Worm (Caenorhabditis elegans) whole organism, L3 larva: ENCODE data around the gene tag-241.

Experiments used
- R02D3.7 ChIP-seq: fragments of 150-350 bp; optimal IDR thresholded peaks from 2 replicates; lab custom pipeline; 2014; ENCODE audit warnings: missing biosample characterization, missing genetic modification characterization
- ZK546.5 ChIP-seq: sonication (generic microtip); optimal IDR thresholded peaks from 2 replicates; lab custom pipeline; 2017; ENCODE audit warnings: missing biosample characterization, missing genetic modification characterization
- aly-2 ChIP-seq: fragments of 150-350 bp; optimal IDR thresholded peaks from 2 replicates; lab custom pipeline; 2014; ENCODE audit warnings: missing biosample characterization, missing genetic modification characterization
- ceh-16 ChIP-seq: sonication (generic microtip); optimal IDR thresholded peaks from 2 replicates; lab custom pipeline; 2017; ENCODE audit warnings: missing biosample characterization, missing genetic modification characterization
- ceh-28 ChIP-seq: fragments of 150-350 bp; optimal IDR thresholded peaks from 2 replicates; lab custom pipeline; 2014; ENCODE audit warnings: missing biosample characterization, missing genetic modification reagents, missing genetic modification characterization
- ceh-82 ChIP-seq: fragments of 150-350 bp; optimal IDR thresholded peaks from 2 replicates; lab custom pipeline; 2014; ENCODE audit warnings: missing biosample characterization, missing genetic modification characterization
- daf-12 ChIP-seq: fragments of 150-350 bp; optimal IDR thresholded peaks from 2 replicates; lab custom pipeline; 2014; ENCODE audit warnings: missing biosample characterization, missing genetic modification reagents, missing genetic modification characterization
- egl-27 ChIP-seq: sonication (generic microtip); optimal IDR thresholded peaks from 4 replicates; lab custom pipeline; 2017; ENCODE audit warnings: missing biosample characterization, missing genetic modification reagents, missing genetic modification characterization
- elt-1 ChIP-seq: fragments of 150-350 bp; optimal IDR thresholded peaks from 2 replicates; lab custom pipeline; 2014; ENCODE audit warnings: missing biosample characterization, missing genetic modification characterization
- elt-2 ChIP-seq: sonication (generic microtip); optimal IDR thresholded peaks from 2 replicates; lab custom pipeline; 2016; ENCODE audit warnings: missing genetic modification reagents, mild to moderate bottlenecking, missing genetic modification characterization, missing compliant biosample characterization
- eor-1 ChIP-seq, 2 experiments: fragments of 150-350 bp; optimal IDR thresholded peaks; 2 replicates each; lab custom pipeline; 2014 to 2018; ENCODE audit warnings: missing biosample characterization in 2 of 2, missing genetic modification characterization in 2 of 2
- fkh-10 ChIP-seq: sonication (generic microtip); optimal IDR thresholded peaks from 2 replicates; lab custom pipeline; 2017; ENCODE audit warnings: missing biosample characterization, missing genetic modification reagents, missing genetic modification characterization
- hmg-11 ChIP-seq: sonication (generic microtip); optimal IDR thresholded peaks from 2 replicates; lab custom pipeline; 2016; ENCODE audit warnings: missing genetic modification characterization, missing compliant biosample characterization
- jun-1 ChIP-seq: fragments of 150-350 bp; optimal IDR thresholded peaks from 2 replicates; lab custom pipeline; 2014; ENCODE audit warnings: missing biosample characterization, missing genetic modification reagents, missing genetic modification characterization
- lin-15B ChIP-seq: fragments of 150-350 bp; optimal IDR thresholded peaks from 2 replicates; lab custom pipeline; 2014; ENCODE audit warnings: missing biosample characterization, missing genetic modification characterization
- lin-39 ChIP-seq: fragments of 150-350 bp; optimal IDR thresholded peaks from 2 replicates; lab custom pipeline; 2018; ENCODE audit warnings: missing biosample characterization, missing genetic modification reagents, missing genetic modification characterization
- mdl-1 ChIP-seq: fragments of 150-350 bp; optimal IDR thresholded peaks from 2 replicates; lab custom pipeline; 2014; ENCODE audit warnings: missing biosample characterization, missing genetic modification characterization
- mml-1 ChIP-seq: fragments of 150-350 bp; sonication (generic microtip); optimal IDR thresholded peaks from 3 replicates; lab custom pipeline; 2014; ENCODE audit warnings: missing biosample characterization, missing genetic modification characterization
- nfya-1 ChIP-seq: sonication (generic microtip); optimal IDR thresholded peaks from 2 replicates; lab custom pipeline; 2017; ENCODE audit warnings: missing genetic modification characterization, mild to moderate bottlenecking, missing compliant biosample characterization, antibody characterized with exemption, moderate library complexity; ENCODE audit not compliant: insufficient read depth
- nhr-11 ChIP-seq: fragments of 150-350 bp; optimal IDR thresholded peaks from 2 replicates; lab custom pipeline; 2014; ENCODE audit warnings: missing biosample characterization, missing genetic modification characterization
- nhr-12 ChIP-seq: fragments of 150-350 bp; optimal IDR thresholded peaks from 2 replicates; lab custom pipeline; 2014; ENCODE audit warnings: missing biosample characterization, missing genetic modification characterization
- nhr-23 ChIP-seq: fragments of 150-350 bp; optimal IDR thresholded peaks from 2 replicates; lab custom pipeline; 2014; ENCODE audit warnings: missing biosample characterization, missing genetic modification reagents, missing genetic modification characterization
- nhr-237 ChIP-seq: fragments of 150-350 bp; optimal IDR thresholded peaks from 2 replicates; lab custom pipeline; 2014; ENCODE audit warnings: missing biosample characterization, missing genetic modification characterization
- nhr-28 ChIP-seq: fragments of 150-350 bp; optimal IDR thresholded peaks from 2 replicates; lab custom pipeline; 2014; ENCODE audit warnings: missing biosample characterization, missing genetic modification characterization
- nhr-67 ChIP-seq: fragments of 150-350 bp; optimal IDR thresholded peaks from 2 replicates; lab custom pipeline; 2014; ENCODE audit warnings: missing biosample characterization, missing genetic modification characterization
- nhr-76 ChIP-seq: fragments of 150-350 bp; sonication (generic microtip); optimal IDR thresholded peaks from 5 replicates; lab custom pipeline; 2014; ENCODE audit warnings: missing biosample characterization, missing genetic modification characterization
- nhr-77 ChIP-seq: fragments of 150-350 bp; optimal IDR thresholded peaks from 2 replicates; lab custom pipeline; 2014; ENCODE audit warnings: missing biosample characterization, missing genetic modification characterization
- pha-4 ChIP-seq: fragments of 150-350 bp; optimal IDR thresholded peaks from 2 replicates; lab custom pipeline; 2014; ENCODE audit warnings: missing biosample characterization, missing genetic modification reagents, missing genetic modification characterization
- pqm-1 ChIP-seq: fragments of 150-350 bp; optimal IDR thresholded peaks from 2 replicates; lab custom pipeline; 2017; ENCODE audit warnings: missing biosample characterization, missing genetic modification characterization, inconsistent platforms
- skn-1 ChIP-seq: fragments of 150-350 bp; optimal IDR thresholded peaks from 2 replicates; lab custom pipeline; 2014; ENCODE audit warnings: missing biosample characterization, missing genetic modification characterization
- snpc-4 ChIP-seq: fragments of 150-350 bp; optimal IDR thresholded peaks from 2 replicates; lab custom pipeline; 2014; ENCODE audit warnings: missing biosample characterization, missing genetic modification characterization
- tbx-2 ChIP-seq: sonication (generic microtip); optimal IDR thresholded peaks from 2 replicates; lab custom pipeline; 2016; ENCODE audit warnings: mild to moderate bottlenecking, missing genetic modification characterization, missing compliant biosample characterization
- unc-39 ChIP-seq: sonication (generic microtip); optimal IDR thresholded peaks from 4 replicates; lab custom pipeline; 2017; ENCODE audit warnings: missing biosample characterization, missing genetic modification characterization
- unc-62 ChIP-seq: fragments of 150-350 bp; sonication (generic microtip); optimal IDR thresholded peaks from 4 replicates; lab custom pipeline; 2014; ENCODE audit warnings: missing biosample characterization, missing genetic modification reagents, missing genetic modification characterization
- zag-1 ChIP-seq: fragments of 150-350 bp; optimal IDR thresholded peaks from 2 replicates; lab custom pipeline; 2014; ENCODE audit warnings: missing biosample characterization, missing genetic modification characterization
- ztf-11 ChIP-seq: fragments of 150-350 bp; optimal IDR thresholded peaks from 2 replicates; lab custom pipeline; 2014; ENCODE audit warnings: missing biosample characterization, missing genetic modification characterization
- ztf-4 ChIP-seq: fragments of 150-350 bp; optimal IDR thresholded peaks from 2 replicates; lab custom pipeline; 2014; ENCODE audit warnings: missing biosample characterization, missing genetic modification characterization

tag-241 gene

DNA sequence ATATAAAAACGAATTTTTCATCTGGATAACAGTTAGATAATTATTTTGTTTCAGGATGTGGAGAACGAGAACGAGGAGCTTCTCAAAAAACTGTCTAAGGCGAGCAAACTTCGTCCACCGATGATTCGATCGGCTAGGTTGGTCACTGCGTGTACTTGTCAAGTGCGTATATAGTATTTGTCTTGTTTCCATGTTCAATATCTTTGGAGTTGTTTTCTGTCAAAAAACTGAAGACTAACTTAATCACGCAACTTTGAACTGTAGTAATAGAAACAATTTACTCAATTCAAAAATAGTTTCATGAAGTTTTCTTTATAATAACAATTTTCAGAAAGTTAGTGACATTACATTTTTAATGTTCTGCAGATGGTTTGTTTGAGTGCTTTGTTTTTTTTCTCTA, 4.9 kb downstream of the tag-241 start:
- TF ChIP-seq nhr-11 (tag; lab: Kevin White, UChicago) (no peak), unc-62 (no peak), R02D3.7 (tag; lab: Kevin White, UChicago) (no peak), ceh-28 (tag; lab: Kevin White, UChicago) (no peak), nhr-23 (tag; lab: Kevin White, UChicago) (no peak), nhr-77 (tag; lab: Kevin White, UChicago) (no peak), nhr-28 (no peak), ZK546.5 (tag; lab: Kevin White, UChicago) (no peak), ztf-4 (tag; lab: Kevin White, UChicago) (no peak), pha-4 (tag; lab: Kevin White, UChicago) (no peak), skn-1 (tag; lab: Kevin White, UChicago) (no peak), ceh-16 (tag; lab: Kevin White, UChicago) (no peak)

DNA sequence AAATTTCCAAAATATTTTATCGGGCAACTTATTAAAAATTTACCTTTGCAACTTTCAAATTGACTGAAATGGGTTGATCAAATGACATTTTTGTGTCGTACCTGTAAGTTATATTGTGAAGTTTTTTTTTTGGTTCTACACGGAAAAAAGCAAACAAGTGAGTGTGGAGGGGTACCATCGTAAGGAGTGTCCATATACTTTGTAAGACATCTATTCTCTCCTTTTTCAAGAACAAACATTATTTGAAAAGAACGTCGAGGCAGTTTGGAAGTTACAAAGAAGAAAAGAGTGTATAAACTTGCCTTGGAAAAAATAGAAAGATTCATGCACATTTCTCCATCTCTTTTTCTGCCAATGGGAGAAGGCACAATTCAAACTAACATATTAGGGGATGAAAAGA, 13.6 kb downstream of the tag-241 start, which contains the start of gene taf-7.1:
taf-7.1 (minus strand) TSS at position 101 of the 400 bp plus-strand sequence.
- TF ChIP-seq hmg-11 (tag; lab: Kevin White, UChicago) (no peak), mml-1 (tag; lab: Kevin White, UChicago) (no peak), nhr-28 (no peak), eor-1 (tag; optimal IDR thresholded peaks at IDR 0.05; lab: Kevin White, UChicago) (no peak), ztf-4 (tag; lab: Kevin White, UChicago) (no peak), zag-1 (tag; lab: Kevin White, UChicago) (no peak), ZK546.5 (tag; lab: Kevin White, UChicago) (no peak), ztf-11 (tag; lab: Kevin White, UChicago) (no peak), aly-2 (no peak)

DNA sequence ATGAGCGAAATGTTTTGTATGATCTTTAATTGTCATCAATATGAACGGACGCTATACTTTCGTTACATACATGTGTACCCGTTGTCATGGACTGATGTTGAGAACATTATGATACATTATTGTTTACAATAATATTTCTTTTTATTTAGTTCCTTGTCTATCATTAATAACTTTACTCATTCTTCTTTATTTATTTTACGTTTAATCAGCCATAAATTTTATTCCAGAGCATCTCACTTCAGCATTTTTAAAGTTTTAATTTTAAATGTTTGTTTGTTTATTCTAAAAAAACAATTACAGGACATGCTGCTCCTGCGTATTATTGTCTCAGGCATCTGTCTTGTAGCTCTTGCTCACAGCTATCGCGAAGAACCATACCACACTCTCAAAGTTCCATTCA, 19.6 kb downstream of the tag-241 start, which contains the start of gene F54F7.2:
F54F7.2 (plus strand) TSS at position 301 of the 400 bp plus-strand sequence.
- TF ChIP-seq skn-1 (tag; lab: Kevin White, UChicago) (no peak), mdl-1 (tag; lab: Kevin White, UChicago) (no peak), nhr-12 (tag; lab: Kevin White, UChicago) (no peak)

DNA sequence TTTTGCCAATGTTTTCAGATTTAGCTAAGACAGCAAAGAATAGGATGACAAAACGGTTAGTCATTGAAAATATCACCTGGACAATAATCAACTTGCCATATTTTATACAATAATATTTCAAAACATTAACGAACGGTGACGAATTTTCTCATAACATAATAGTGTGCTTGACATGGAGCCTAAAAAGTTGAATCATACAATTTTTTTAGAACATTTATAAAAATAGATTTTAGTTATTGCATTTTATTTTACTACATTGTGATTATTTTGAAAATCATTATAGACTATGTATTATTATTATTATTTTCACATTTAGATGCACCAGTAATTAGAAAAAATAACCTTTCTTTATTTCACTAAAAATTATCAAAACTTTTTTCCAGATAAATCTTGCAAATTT, 24.8 kb downstream of the tag-241 start, which contains the start of gene F54F7.9:
F54F7.9 (minus strand) TSS at position 101 of the 400 bp plus-strand sequence.
- TF ChIP-seq ceh-82 (no peak), mdl-1 (tag; lab: Kevin White, UChicago) (no peak), pha-4 (tag; lab: Kevin White, UChicago) (no peak), nfya-1 (tag; lab: Kevin White, UChicago) (no peak), pqm-1 (no peak), daf-12 (tag; lab: Kevin White, UChicago) (no peak), unc-62 (no peak), nhr-11 (tag; lab: Kevin White, UChicago) (no peak), lin-39 (tag; lab: Kevin White, UChicago) (no peak), elt-2 (tag; lab: Kevin White, UChicago) (no peak), nhr-23 (tag; lab: Kevin White, UChicago) (no peak), nhr-76 (tag; lab: Kevin White, UChicago) (no peak), unc-39 (no peak), hmg-11 (tag; lab: Kevin White, UChicago) (no peak), aly-2 (no peak), lin-15B (tag; lab: Kevin White, UChicago) (no peak), jun-1 (tag; lab: Kevin White, UChicago) (no peak), ztf-11 (tag; lab: Kevin White, UChicago) (no peak), tbx-2 (tag; lab: Kevin White, UChicago) (no peak), egl-27 (tag; lab: Kevin White, UChicago) (no peak)
- TF ChIP-seq, all 47 proteins: peak for 0

DNA sequence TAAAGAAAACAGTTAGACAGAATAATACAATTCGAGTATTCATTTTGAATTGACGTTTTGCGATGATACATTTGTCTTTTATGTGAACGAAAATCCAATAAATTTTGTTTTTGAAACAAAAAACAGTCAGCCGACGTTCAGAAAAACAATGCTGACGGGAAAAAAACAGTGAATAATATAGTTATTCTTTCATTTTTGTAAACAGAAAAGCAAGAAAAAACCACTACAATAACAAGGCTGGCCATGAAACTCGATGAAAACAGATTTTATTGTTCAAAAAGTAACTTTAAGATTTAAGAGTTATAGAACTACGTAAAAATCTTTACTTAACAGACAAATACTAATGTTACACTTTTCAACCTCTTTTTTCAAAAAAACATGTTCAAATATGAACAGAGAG, 26.3 kb downstream of the tag-241 start, which contains the start of gene F54F7.3:
F54F7.3 (minus strand) TSS at position 101 of the 400 bp plus-strand sequence.
- TF ChIP-seq nhr-12 (tag; lab: Kevin White, UChicago) (no peak), nhr-67 (tag; lab: Kevin White, UChicago) (no peak), tbx-2 (tag; lab: Kevin White, UChicago) (no peak), nhr-237 (tag; lab: Kevin White, UChicago) (no peak), daf-12 (tag; lab: Kevin White, UChicago) (no peak), snpc-4 (tag; lab: Kevin White, UChicago) (no peak), unc-39 (no peak), fkh-10 (GFP tag; lab: Kevin White, UChicago) (no peak), elt-1 (tag; lab: Kevin White, UChicago) (no peak), skn-1 (tag; lab: Kevin White, UChicago) (no peak)
- TF ChIP-seq, all 47 proteins: peak for 0
